Fruit fly (Drosophila melanogaster): ENCODE results near the gene CG6179.
A peak's percentile ranks its signal among the peaks of the same experiment; 100 is the strongest.

CG6179 gene

dm6 chrX:18341014-18341413 lies 38.9 kb upstream of the CG6179 start (continued):
- peak; percentile 54 for TF ChIP-seq CG7839 (tag; optimal IDR thresholded peaks at IDR 0.05)
- no peak for TF ChIP-seq CG11398 (GFP tag; optimal IDR thresholded peaks at IDR 0.05)
- no peak for TF ChIP-seq so (GFP tag; IDR thresholded peaks at IDR 0.05)
- TF ChIP-seq CG6854 (GFP tag; optimal IDR thresholded peaks at IDR 0.05), result no peak
- no peak for TF ChIP-seq PHDP (tag; optimal IDR thresholded peaks at IDR 0.05)
- no peak for TF ChIP-seq Tbp (GFP tag; optimal IDR thresholded peaks at IDR 0.05)
- no peak for TF ChIP-seq BEAF-32 (GFP tag; optimal IDR thresholded peaks at IDR 0.05)
- 0 out of 2 replicates have a peak, but pooled peaks have one; percentile 12 for TF ChIP-seq CG31441 (GFP tag; IDR thresholded peaks at IDR 0.05)
- no peak for TF ChIP-seq fd64A (GFP tag; optimal IDR thresholded peaks at IDR 0.05)
- TF ChIP-seq CG4730 (GFP tag; IDR thresholded peaks at IDR 0.05), result no peak
- TF ChIP-seq pho (GFP tag; optimal IDR thresholded peaks at IDR 0.05), result no peak
- no peak for TF ChIP-seq pita (GFP tag; optimal IDR thresholded peaks at IDR 0.05)
- no peak for TF ChIP-seq Dip3 (GFP tag; optimal IDR thresholded peaks at IDR 0.05)
- TF ChIP-seq ara (GFP tag; IDR thresholded peaks at IDR 0.05), result no peak
- no peak for TF ChIP-seq B-H2 (GFP tag; optimal IDR thresholded peaks at IDR 0.05)
- TF ChIP-seq hb (GFP tag; IDR thresholded peaks at IDR 0.05; ENCODE audit: partially characterized antibody), result no peak
- no peak for TF ChIP-seq z (GFP tag; IDR thresholded peaks at IDR 0.05)
- TF ChIP-seq CG10565 (GFP tag; optimal IDR thresholded peaks at IDR 0.05), result no peak
- no peak for TF ChIP-seq CG7786 (GFP tag; optimal IDR thresholded peaks at IDR 0.05)
- TF ChIP-seq CG17912 (GFP tag; optimal IDR thresholded peaks at IDR 0.05), result no peak
- no peak for TF ChIP-seq CG6813 (GFP tag; optimal IDR thresholded peaks at IDR 0.05)
- no peak for TF ChIP-seq CG15011 (GFP tag; optimal IDR thresholded peaks at IDR 0.05)
- peak; percentile 54 for TF ChIP-seq CG11504 (tag; optimal IDR thresholded peaks at IDR 0.05)
- TF ChIP-seq H15 (GFP tag; IDR thresholded peaks at IDR 0.05), result no peak
- no peak for TF ChIP-seq Gsc (GFP tag; IDR thresholded peaks at IDR 0.05)
- TF ChIP-seq HmgZ (tag; optimal IDR thresholded peaks at IDR 0.05), result no peak
- TF ChIP-seq exex (tag; optimal IDR thresholded peaks at IDR 0.05), result no peak
- no peak for TF ChIP-seq CG3163 (GFP tag; optimal IDR thresholded peaks at IDR 0.05)
- TF ChIP-seq CG1602 (GFP tag; optimal IDR thresholded peaks at IDR 0.05), result no peak
- no peak for TF ChIP-seq CG5245 (GFP tag; optimal IDR thresholded peaks at IDR 0.05)
- peak; percentile 34; the same call in 1 of the 2 replicates for TF ChIP-seq lmd (GFP tag; IDR thresholded peaks at IDR 0.05)
- no peak for TF ChIP-seq danr (GFP tag; IDR thresholded peaks at IDR 0.05)
- no peak for TF ChIP-seq CG9797 (GFP tag; optimal IDR thresholded peaks at IDR 0.05)
- peak; percentile 51 for TF ChIP-seq CG2120 (GFP tag; optimal IDR thresholded peaks at IDR 0.05)
- TF ChIP-seq stwl (tag; optimal IDR thresholded peaks at IDR 0.05), result no peak
- no peak for TF ChIP-seq CG8290 (GFP tag; optimal IDR thresholded peaks at IDR 0.05)
- TF ChIP-seq CG8290 (tag; optimal IDR thresholded peaks at IDR 0.05), result peak in 1 of 2 experiments; percentile 54
- no peak for TF ChIP-seq sens-2 (GFP tag; IDR thresholded peaks at IDR 0.05)
- no peak for TF ChIP-seq ems (GFP tag; optimal IDR thresholded peaks at IDR 0.05)
- peak; percentile 2 for TF ChIP-seq CoRest (tag; optimal IDR thresholded peaks at IDR 0.05)
- TF ChIP-seq yki (optimal IDR thresholded peaks at IDR 0.05), result no peak
- TF ChIP-seq Blimp-1 (GFP tag; optimal IDR thresholded peaks at IDR 0.05), result no peak
- no peak for TF ChIP-seq lola (GFP tag; optimal IDR thresholded peaks at IDR 0.05)
- TF ChIP-seq CG8281 (tag; optimal IDR thresholded peaks at IDR 0.05), result no peak
- TF ChIP-seq jumu (GFP tag; optimal IDR thresholded peaks at IDR 0.05), result no peak
- TF ChIP-seq CG10274 (GFP tag; optimal IDR thresholded peaks at IDR 0.05), result no peak
- no peak for TF ChIP-seq Optix (GFP tag; IDR thresholded peaks at IDR 0.05)
- no peak for TF ChIP-seq CG1603 (tag; optimal IDR thresholded peaks at IDR 0.05)
- no peak for TF ChIP-seq CG1233 (GFP tag; optimal IDR thresholded peaks at IDR 0.05)
- TF ChIP-seq Ets97D (GFP tag; optimal IDR thresholded peaks at IDR 0.05), result no peak
- TF ChIP-seq dysf (GFP tag; IDR thresholded peaks at IDR 0.05), result 0 out of 3 replicates have a peak, but pooled peaks have one; percentile 42
- TF ChIP-seq gcm2 (GFP tag; optimal IDR thresholded peaks at IDR 0.05), result no peak
- TF ChIP-seq dm (GFP tag; optimal IDR thresholded peaks at IDR 0.05), result no peak
